Fruit fly (Drosophila melanogaster) whole organism, pupa: ENCODE results near the gene Cpr100A.

ENCODE experiments used
- CG17806 ChIP-seq: fragments of 200-800 bp; sonication (Bioruptor generic); optimal IDR thresholded peaks from 2 replicates; lab custom pipeline; 2018; ENCODE audit warnings: missing biosample characterization, mild to moderate bottlenecking, missing genetic modification characterization, moderate library complexity
- CG4496 ChIP-seq: fragments of 200-800 bp; sonication (Bioruptor generic); IDR thresholded peaks from 3 replicates; pipeline ENCODE4 v1.3.6; 2022; ENCODE audit warnings: missing biosample characterization, missing genetic modification characterization
- CG8301 ChIP-seq: fragments of 200-800 bp; sonication (Bioruptor generic); optimal IDR thresholded peaks from 2 replicates; lab custom pipeline; 2018; ENCODE audit warnings: missing biosample characterization, mild to moderate bottlenecking, missing genetic modification characterization
- Snoo ChIP-seq: fragments of 200-800 bp; sonication (Bioruptor generic); optimal IDR thresholded peaks from 3 replicates; lab custom pipeline; 2017; ENCODE audit warnings: missing biosample characterization, mild to moderate bottlenecking, missing genetic modification characterization, inconsistent platforms

- TF ChIP-seq CG8301 (peak; percentile 63), CG17806 (tag; lab: Kevin White, UChicago) (peak; percentile 21), Snoo (tag; lab: Kevin White, UChicago) (no peak), CG4496 (GFP tag; lab: Robert Waterston, UW) (peak; percentile 87)
These were observed 22.7 kb downstream of the Cpr100A start for dm6 chr3R:30890045-30890444.
